Worm (Caenorhabditis elegans) whole organism, young adult: ENCODE measurements around the gene xrn-1.

Experiments
- B0336.3 ChIP-seq: fragments of 200-800 bp; sonication (Bioruptor generic); IDR thresholded peaks from 2 replicates; pipeline ENCODE4 v1.3.6; 2022; ENCODE audit warnings: missing genetic modification characterization, missing compliant biosample characterization
- C06A6.2 ChIP-seq: fragments of 200-800 bp; sonication (Bioruptor generic); conservative IDR thresholded peaks from 2 replicates; pipeline ENCODE4 v1.3.6; 2022; ENCODE audit warnings: missing genetic modification characterization, missing compliant biosample characterization
- C17E4.6 ChIP-seq: fragments of 200-800 bp; sonication (Bioruptor generic); IDR thresholded peaks from 2 replicates; pipeline ENCODE4 v1.3.6; 2022; ENCODE audit warnings: missing genetic modification reagents, missing genetic modification characterization, missing compliant biosample characterization
- F37B4.10 ChIP-seq: fragments of 200-800 bp; sonication (Bioruptor generic); IDR thresholded peaks from 2 replicates; pipeline ENCODE4 v1.3.6; 2022; ENCODE audit warnings: missing genetic modification characterization, missing compliant biosample characterization
- F49E8.2 ChIP-seq: sonication (generic microtip); optimal IDR thresholded peaks from 3 replicates; lab custom pipeline; 2017; ENCODE audit warnings: missing genetic modification characterization, mild to moderate bottlenecking, missing compliant biosample characterization, antibody characterized with exemption, moderate library complexity; ENCODE audit not compliant: insufficient read depth
- Y56A3A.18 ChIP-seq: fragments of 200-800 bp; sonication (Bioruptor generic); IDR thresholded peaks from 2 replicates; pipeline ENCODE4 v1.3.6; 2022; ENCODE audit warnings: missing genetic modification reagents, missing genetic modification characterization, missing compliant biosample characterization
- athp-1 ChIP-seq: sonication (generic microtip); optimal IDR thresholded peaks from 2 replicates; lab custom pipeline; 2017; ENCODE audit warnings: mild to moderate bottlenecking, missing genetic modification characterization, missing compliant biosample characterization
- attf-6 ChIP-seq: fragments of 200-800 bp; sonication (Bioruptor generic); IDR thresholded peaks from 2 replicates; pipeline ENCODE4 v1.3.6; 2022; ENCODE audit warnings: missing genetic modification reagents, missing genetic modification characterization, missing compliant biosample characterization
- bed-1 ChIP-seq: fragments of 200-800 bp; sonication (Bioruptor generic); IDR thresholded peaks from 2 replicates; pipeline ENCODE4 v1.3.6; 2022; ENCODE audit warnings: missing genetic modification reagents, missing genetic modification characterization, missing compliant biosample characterization
- cebp-1 ChIP-seq, 2 experiments: fragments of 200-800 bp in 1 of 2; sonication (Bioruptor generic) in 1 of 2; sonication (generic microtip) in 1 of 2; IDR thresholded peaks in 1 of 2; optimal IDR thresholded peaks in 1 of 2; 2 replicates each; pipeline versions ENCODE4 v1.3.6 to Lab custom; 2017 to 2022; ENCODE audit warnings: missing compliant biosample characterization in 2 of 2, missing genetic modification characterization in 2 of 2, mild to moderate bottlenecking in 1 of 2, missing genetic modification reagents in 1 of 2, moderate library complexity in 1 of 2
- cebp-2 ChIP-seq: fragments of 200-800 bp; sonication (Bioruptor generic); IDR thresholded peaks from 2 replicates; pipeline ENCODE4 v1.3.6; 2022; ENCODE audit warnings: missing genetic modification characterization, missing compliant biosample characterization
- ceh-58 ChIP-seq: fragments of 200-800 bp; sonication (Bioruptor generic); IDR thresholded peaks from 2 replicates; pipeline ENCODE4 v1.3.6; 2022; ENCODE audit warnings: missing genetic modification characterization, missing compliant biosample characterization
- egrh-3 ChIP-seq: fragments of 200-800 bp; sonication (Bioruptor generic); IDR thresholded peaks from 2 replicates; pipeline ENCODE4 v1.3.6; 2022; ENCODE audit warnings: missing genetic modification reagents, missing genetic modification characterization, missing compliant biosample characterization
- gei-17 ChIP-seq: fragments of 200-800 bp; sonication (Bioruptor generic); optimal IDR thresholded peaks from 2 replicates; lab custom pipeline; 2018; ENCODE audit warnings: mild to moderate bottlenecking, missing genetic modification characterization, missing compliant biosample characterization
- hmg-1.2 ChIP-seq: fragments of 200-800 bp; sonication (Bioruptor generic); IDR thresholded peaks from 2 replicates; pipeline ENCODE4 v1.3.6; 2022; ENCODE audit warnings: missing genetic modification reagents, missing genetic modification characterization, missing compliant biosample characterization
- hsf-1 ChIP-seq: fragments of 200-800 bp; sonication (Bioruptor generic); IDR thresholded peaks from 2 replicates; pipeline ENCODE4 v1.3.6; 2022; ENCODE audit warnings: missing genetic modification reagents, missing genetic modification characterization, missing compliant biosample characterization
- let-607 ChIP-seq, 2 experiments: fragments of 200-800 bp in 1 of 2; sonication (Bioruptor generic) in 1 of 2; sonication (generic microtip) in 1 of 2; optimal IDR thresholded peaks; 2 replicates each; lab custom pipeline; 2016 to 2018; ENCODE audit warnings: mild to moderate bottlenecking in 2 of 2, missing compliant biosample characterization in 2 of 2, missing genetic modification characterization in 2 of 2, moderate library complexity in 2 of 2, missing genotype in 1 of 2
- lin-40 ChIP-seq: sonication (generic microtip); optimal IDR thresholded peaks from 2 replicates; lab custom pipeline; 2016; ENCODE audit warnings: missing genetic modification characterization, mild to moderate bottlenecking, missing compliant biosample characterization, missing genotype, missing genetic modification reagents
- mxl-1 ChIP-seq: sonication (generic microtip); optimal IDR thresholded peaks from 2 replicates; lab custom pipeline; 2016; ENCODE audit warnings: missing genetic modification characterization, missing compliant biosample characterization
- nhr-80 ChIP-seq: sonication (generic microtip); optimal IDR thresholded peaks from 2 replicates; lab custom pipeline; 2016; ENCODE audit warnings: missing genetic modification characterization, missing compliant biosample characterization
- nhr-90 ChIP-seq: sonication (generic microtip); optimal IDR thresholded peaks from 2 replicates; lab custom pipeline; 2016; ENCODE audit warnings: missing genotype, mild to moderate bottlenecking, missing genetic modification characterization, missing compliant biosample characterization
- pbrm-1 ChIP-seq: fragments of 200-800 bp; sonication (Bioruptor generic); IDR thresholded peaks from 2 replicates; pipeline ENCODE4 v1.3.6; 2022; ENCODE audit warnings: missing genetic modification reagents, missing genetic modification characterization, missing compliant biosample characterization
- snpc-1.1 ChIP-seq: sonication (generic microtip); optimal IDR thresholded peaks from 2 replicates; lab custom pipeline; 2017; ENCODE audit warnings: missing genetic modification characterization, mild to moderate bottlenecking, missing compliant biosample characterization, antibody characterized with exemption, moderate library complexity, missing genotype, missing genetic modification reagents; ENCODE audit not compliant: insufficient read depth
- snpc-4 ChIP-seq, 5 experiments: fragments of 150-350 bp in 1 of 5; sonication (generic microtip) in 4 of 5; optimal IDR thresholded peaks; 2 replicates each; lab custom pipeline; 2014 to 2018; ENCODE audit warnings: missing genetic modification characterization in 5 of 5, missing biosample characterization in 3 of 5, antibody characterized with exemption in 2 of 5, mild to moderate bottlenecking in 2 of 5, missing compliant biosample characterization in 2 of 5, missing genotype in 2 of 5, moderate library complexity in 2 of 5, missing genetic modification reagents in 1 of 5
- unc-130 ChIP-seq: sonication (generic microtip); optimal IDR thresholded peaks from 2 replicates; lab custom pipeline; 2016; ENCODE audit warnings: missing genetic modification reagents, missing genetic modification characterization, missing compliant biosample characterization
- zfh-2 ChIP-seq: fragments of 200-800 bp; sonication (Bioruptor generic); conservative IDR thresholded peaks from 2 replicates; pipeline ENCODE4 v1.3.6; 2022; ENCODE audit warnings: missing genetic modification reagents, missing genetic modification characterization, missing compliant biosample characterization
- ztf-6 ChIP-seq: fragments of 200-800 bp; sonication (Bioruptor generic); IDR thresholded peaks from 2 replicates; pipeline ENCODE4 v1.3.6; 2022; ENCODE audit warnings: missing genetic modification reagents, missing genetic modification characterization, missing compliant biosample characterization

The xrn-1 gene

ce11 chrII:14095875-14096274 lies 27.2 kb downstream of the xrn-1 start:
- TF ChIP-seq ceh-58 (GFP tag; lab: Robert Waterston, UW) (no peak), zfh-2 (GFP tag; lab: Robert Waterston, UW) (peak; percentile 69), hsf-1 (no peak), egrh-3 (GFP tag; lab: Robert Waterston, UW) (peak; percentile 44; the same call in 1 of the 2 replicates)

ce11 chrII:14096814-14097213 lies 28.1 kb downstream of the xrn-1 start:
- TF ChIP-seq snpc-4 (GFP tag; optimal IDR thresholded peaks at IDR 0.05; lab: Kevin White, UChicago) = no peak
- peak in 2 of 4 experiments; percentile 26 to 46 for TF ChIP-seq snpc-4 (tag; optimal IDR thresholded peaks at IDR 0.05; lab: Kevin White, UChicago)
- TF ChIP-seq zfh-2 (GFP tag; lab: Robert Waterston, UW) = peak; percentile 81
- TF ChIP-seq pbrm-1 = no peak
- TF ChIP-seq let-607 (tag; optimal IDR thresholded peaks at IDR 0.05; lab: Kevin White, UChicago) = no peak
- peak; percentile 35; the same call in 1 of the 2 replicates for TF ChIP-seq egrh-3 (GFP tag; lab: Robert Waterston, UW)

DNA sequence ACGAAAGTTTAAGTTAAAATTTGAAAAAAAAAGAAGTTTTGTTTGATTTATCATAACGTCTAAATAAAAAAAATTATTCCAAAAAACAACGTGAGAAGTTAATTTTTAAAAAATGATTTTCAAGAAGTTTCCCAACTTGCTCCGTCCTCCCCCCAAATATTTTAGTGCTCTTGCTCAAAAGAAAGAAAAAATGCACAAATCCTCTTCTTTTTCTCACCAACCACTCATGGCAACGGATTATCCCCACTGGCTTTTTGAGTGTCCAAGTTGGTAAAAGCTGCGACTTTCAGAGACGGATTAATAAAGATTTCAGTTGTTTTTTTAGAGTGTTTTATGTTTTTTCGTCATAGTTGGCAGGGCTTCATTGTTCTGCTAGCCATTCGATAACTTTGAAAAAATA lies 28.8 kb downstream of the xrn-1 start, which contains the start of gene Y39G8C.2:
Y39G8C.2 (minus strand) TSS at position 101 of the 400 bp plus-strand sequence.
- TF ChIP-seq B0336.3 (GFP tag; lab: Robert Waterston, UW) (no peak), nhr-90 (tag; lab: Kevin White, UChicago) (no peak), F49E8.2 (tag; lab: Kevin White, UChicago) (no peak)

- no peak for TF ChIP-seq athp-1 (tag; lab: Kevin White, UChicago)
- TF ChIP-seq, all 124 proteins: peak for 0
Measured at ce11 chrII:14098348-14098747, 29.6 kb downstream of the xrn-1 start.

DNA sequence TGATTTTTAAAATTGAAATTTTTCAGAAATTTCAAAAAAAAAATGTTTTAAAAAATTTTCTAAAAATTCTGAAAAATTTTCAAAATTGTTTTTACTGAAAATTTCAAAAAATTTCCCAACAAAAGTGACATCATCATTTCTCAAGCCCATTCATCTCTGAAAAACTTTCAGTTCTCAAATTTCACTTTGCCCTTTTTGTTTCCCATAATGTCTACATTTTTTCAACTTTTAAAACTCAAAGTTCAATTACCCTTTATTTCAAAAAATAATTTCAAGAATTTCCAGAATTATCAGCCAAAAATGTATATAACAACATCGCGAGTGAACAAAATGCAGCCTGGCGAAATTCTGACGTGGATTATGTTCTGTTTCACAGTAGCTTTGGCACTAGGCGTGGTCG lies 32.3 kb downstream of the xrn-1 start, which contains the start of gene bkip-1:
bkip-1 (plus strand) TSS at position 301 of the 400 bp plus-strand sequence.
- TF ChIP-seq ztf-6 (GFP tag; lab: Robert Waterston, UW) (no peak), attf-6 (GFP tag; lab: Robert Waterston, UW) (no peak), C06A6.2 (no peak), F37B4.10 (GFP tag; lab: Robert Waterston, UW) (no peak), nhr-80 (tag; lab: Kevin White, UChicago) (no peak), snpc-1.1 (no peak), C17E4.6 (no peak), gei-17 (GFP tag; lab: Kevin White, UChicago) (no peak)
- TF ChIP-seq, all 124 proteins: peak for 0

- peak; percentile 37; the same call in 1 of the 2 replicates for TF ChIP-seq hmg-1.2 (GFP tag; lab: Robert Waterston, UW)
- no peak for TF ChIP-seq mxl-1 (tag; lab: Kevin White, UChicago)
Measured at ce11 chrII:14102112-14102511, 33.4 kb downstream of the xrn-1 start.

ce11 chrII:14104470-14104869 lies 35.8 kb downstream of the xrn-1 start, which contains the start of gene gur-4:
Gene gur-4 (plus strand): TSS chrII:14104770.
- TF ChIP-seq ztf-6 (GFP tag; lab: Robert Waterston, UW) (no peak), bed-1 (GFP tag; lab: Robert Waterston, UW) (no peak)

DNA sequence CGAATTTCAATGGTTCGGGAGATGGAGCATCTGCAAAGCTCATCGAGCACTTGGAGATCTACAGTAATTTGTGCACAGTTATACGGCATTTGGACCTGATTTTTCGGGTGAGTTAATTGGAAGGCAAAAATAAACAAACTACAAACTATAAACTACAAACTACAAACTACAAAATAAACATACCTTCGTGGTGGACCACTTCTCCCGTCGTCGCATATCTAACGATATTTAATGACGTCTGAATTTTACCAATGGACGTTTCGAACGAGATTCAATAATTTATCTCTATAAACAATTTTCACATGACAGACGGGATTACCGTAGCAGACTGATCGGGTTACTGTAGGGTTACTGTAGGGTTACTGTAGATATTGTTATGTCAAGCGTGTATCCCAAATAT lies 37.5 kb downstream of the xrn-1 start:
- TF ChIP-seq Y56A3A.18 (no peak), unc-130 (GFP tag; lab: Kevin White, UChicago) (no peak), cebp-1 (GFP tag; IDR thresholded peaks at IDR 0.05; lab: Robert Waterston, UW) (no peak), cebp-1 (tag; optimal IDR thresholded peaks at IDR 0.05; lab: Kevin White, UChicago) (no peak), lin-40 (tag; lab: Kevin White, UChicago) (no peak), cebp-2 (GFP tag; lab: Robert Waterston, UW) (no peak)
